Worm (Caenorhabditis elegans) whole organism, young adult: ENCODE results near the gene Y57G11C.8.

Experiments
- B0035.1 ChIP-seq: sonication (generic microtip); optimal IDR thresholded peaks from 2 replicates; lab custom pipeline; 2016; ENCODE audit warnings: missing genetic modification characterization, mild to moderate bottlenecking, missing compliant biosample characterization, missing genotype, missing genetic modification reagents
- F10E7.11 ChIP-seq: sonication (generic microtip); optimal IDR thresholded peaks from 2 replicates; lab custom pipeline; 2017; ENCODE audit warnings: mild to moderate bottlenecking, missing genetic modification characterization, moderate library complexity, missing compliant biosample characterization
- F33H1.4 ChIP-seq: fragments of 200-800 bp; sonication (Bioruptor generic); IDR thresholded peaks from 2 replicates; pipeline ENCODE4 v1.3.6; 2022; ENCODE audit warnings: missing genetic modification reagents, missing genetic modification characterization, missing compliant biosample characterization
- T26A5.8 ChIP-seq: sonication (generic microtip); optimal IDR thresholded peaks from 2 replicates; lab custom pipeline; 2016; ENCODE audit warnings: missing genetic modification characterization, missing compliant biosample characterization
- Y53G8AR.9 ChIP-seq: fragments of 200-800 bp; sonication (Bioruptor generic); conservative IDR thresholded peaks from 2 replicates; pipeline ENCODE4 v1.3.6; 2022; ENCODE audit warnings: missing genetic modification reagents, missing genetic modification characterization, missing compliant biosample characterization
- ZK185.1 ChIP-seq: sonication (generic microtip); optimal IDR thresholded peaks from 2 replicates; lab custom pipeline; 2016; ENCODE audit warnings: mild to moderate bottlenecking, missing genetic modification characterization, missing compliant biosample characterization; ENCODE audit not compliant: poor library complexity, severe bottlenecking
- ama-1 ChIP-seq, 3 experiments: fragments of 150-350 bp in 1 of 3; sonication (generic microtip) in 2 of 3; optimal IDR thresholded peaks; 2 replicates each; lab custom pipeline; 2014 to 2018; ENCODE audit warnings: missing biosample characterization in 2 of 3, missing genetic modification characterization in 2 of 3, missing genetic modification reagents in 2 of 3
- athp-1 ChIP-seq: sonication (generic microtip); optimal IDR thresholded peaks from 2 replicates; lab custom pipeline; 2017; ENCODE audit warnings: mild to moderate bottlenecking, missing genetic modification characterization, missing compliant biosample characterization
- attf-6 ChIP-seq: fragments of 200-800 bp; sonication (Bioruptor generic); IDR thresholded peaks from 2 replicates; pipeline ENCODE4 v1.3.6; 2022; ENCODE audit warnings: missing genetic modification reagents, missing genetic modification characterization, missing compliant biosample characterization
- cebp-1 ChIP-seq, 2 experiments: fragments of 200-800 bp in 1 of 2; sonication (Bioruptor generic) in 1 of 2; sonication (generic microtip) in 1 of 2; IDR thresholded peaks in 1 of 2; optimal IDR thresholded peaks in 1 of 2; 2 replicates each; pipeline versions ENCODE4 v1.3.6 to Lab custom; 2017 to 2022; ENCODE audit warnings: missing compliant biosample characterization in 2 of 2, missing genetic modification characterization in 2 of 2, mild to moderate bottlenecking in 1 of 2, missing genetic modification reagents in 1 of 2, moderate library complexity in 1 of 2
- ceh-100 ChIP-seq: fragments of 200-800 bp; sonication (Bioruptor generic); IDR thresholded peaks from 2 replicates; pipeline ENCODE4 v1.3.6; 2022; ENCODE audit warnings: missing genetic modification reagents, missing genetic modification characterization, missing compliant biosample characterization
- ceh-58 ChIP-seq: fragments of 200-800 bp; sonication (Bioruptor generic); IDR thresholded peaks from 2 replicates; pipeline ENCODE4 v1.3.6; 2022; ENCODE audit warnings: missing genetic modification characterization, missing compliant biosample characterization
- ceh-91 ChIP-seq: fragments of 200-800 bp; sonication (Bioruptor generic); IDR thresholded peaks from 2 replicates; pipeline ENCODE4 v1.3.6; 2022; ENCODE audit warnings: missing genetic modification reagents, missing genetic modification characterization, missing compliant biosample characterization
- die-1 ChIP-seq: sonication (generic microtip); optimal IDR thresholded peaks from 2 replicates; lab custom pipeline; 2016; ENCODE audit warnings: missing genotype, mild to moderate bottlenecking, missing genetic modification characterization, missing compliant biosample characterization
- dpl-1 ChIP-seq: fragments of 150-350 bp; optimal IDR thresholded peaks from 2 replicates; lab custom pipeline; 2014; ENCODE audit warnings: missing biosample characterization, missing genetic modification reagents, missing genetic modification characterization
- egrh-3 ChIP-seq: fragments of 200-800 bp; sonication (Bioruptor generic); IDR thresholded peaks from 2 replicates; pipeline ENCODE4 v1.3.6; 2022; ENCODE audit warnings: missing genetic modification reagents, missing genetic modification characterization, missing compliant biosample characterization
- him-1 ChIP-seq: sonication (generic microtip); optimal IDR thresholded peaks from 2 replicates; lab custom pipeline; 2016; ENCODE audit warnings: missing genotype, missing genetic modification reagents, missing genetic modification characterization, missing compliant biosample characterization
- hmg-1.2 ChIP-seq: fragments of 200-800 bp; sonication (Bioruptor generic); IDR thresholded peaks from 2 replicates; pipeline ENCODE4 v1.3.6; 2022; ENCODE audit warnings: missing genetic modification reagents, missing genetic modification characterization, missing compliant biosample characterization
- hrde-1 ChIP-seq: sonication (generic microtip); optimal IDR thresholded peaks from 2 replicates; lab custom pipeline; 2016; ENCODE audit warnings: missing genetic modification characterization, mild to moderate bottlenecking, missing compliant biosample characterization, moderate library complexity, missing genotype, missing genetic modification reagents, borderline replicate concordance
- lag-1 ChIP-seq: fragments of 200-800 bp; sonication (Bioruptor generic); IDR thresholded peaks from 2 replicates; pipeline ENCODE4 v1.3.6; 2022; ENCODE audit warnings: missing genetic modification reagents, missing genetic modification characterization, missing compliant biosample characterization
- let-607 ChIP-seq, 2 experiments: fragments of 200-800 bp in 1 of 2; sonication (Bioruptor generic) in 1 of 2; sonication (generic microtip) in 1 of 2; optimal IDR thresholded peaks; 2 replicates each; lab custom pipeline; 2016 to 2018; ENCODE audit warnings: mild to moderate bottlenecking in 2 of 2, missing compliant biosample characterization in 2 of 2, missing genetic modification characterization in 2 of 2, moderate library complexity in 2 of 2, missing genotype in 1 of 2
- lin-35 ChIP-seq, 3 experiments: fragments of 150-350 bp in 2 of 3; sonication (generic microtip) in 1 of 3; optimal IDR thresholded peaks; 2 replicates each; lab custom pipeline; 2014 to 2018; ENCODE audit warnings: missing biosample characterization in 3 of 3, missing genetic modification characterization in 3 of 3, missing genetic modification reagents in 3 of 3
- lin-40 ChIP-seq: sonication (generic microtip); optimal IDR thresholded peaks from 2 replicates; lab custom pipeline; 2016; ENCODE audit warnings: missing genetic modification characterization, mild to moderate bottlenecking, missing compliant biosample characterization, missing genotype, missing genetic modification reagents
- lin-54 ChIP-seq: fragments of 200-800 bp; sonication (Bioruptor generic); optimal IDR thresholded peaks from 2 replicates; lab custom pipeline; 2018; ENCODE audit warnings: mild to moderate bottlenecking, missing genetic modification characterization, missing compliant biosample characterization
- madf-10 ChIP-seq: sonication (generic microtip); optimal IDR thresholded peaks from 2 replicates; lab custom pipeline; 2016; ENCODE audit warnings: mild to moderate bottlenecking, missing genetic modification characterization, missing compliant biosample characterization
- mcd-1 ChIP-seq: fragments of 200-800 bp; sonication (Bioruptor generic); IDR thresholded peaks from 2 replicates; pipeline ENCODE4 v1.3.6; 2022; ENCODE audit warnings: missing genetic modification reagents, missing genetic modification characterization, missing compliant biosample characterization
- nfyb-1 ChIP-seq: fragments of 200-800 bp; sonication (Bioruptor generic); IDR thresholded peaks from 2 replicates; pipeline ENCODE4 v1.3.6; 2022; ENCODE audit warnings: missing genetic modification reagents, missing genetic modification characterization, missing compliant biosample characterization
- nhr-80 ChIP-seq: sonication (generic microtip); optimal IDR thresholded peaks from 2 replicates; lab custom pipeline; 2016; ENCODE audit warnings: missing genetic modification characterization, missing compliant biosample characterization
- nhr-90 ChIP-seq: sonication (generic microtip); optimal IDR thresholded peaks from 2 replicates; lab custom pipeline; 2016; ENCODE audit warnings: missing genotype, mild to moderate bottlenecking, missing genetic modification characterization, missing compliant biosample characterization
- pbrm-1 ChIP-seq: fragments of 200-800 bp; sonication (Bioruptor generic); IDR thresholded peaks from 2 replicates; pipeline ENCODE4 v1.3.6; 2022; ENCODE audit warnings: missing genetic modification reagents, missing genetic modification characterization, missing compliant biosample characterization
- snpc-3.4 ChIP-seq: sonication (generic microtip); optimal IDR thresholded peaks from 2 replicates; lab custom pipeline; 2017; ENCODE audit warnings: missing genetic modification characterization, mild to moderate bottlenecking, missing compliant biosample characterization, antibody characterized with exemption, moderate library complexity, missing genotype, missing genetic modification reagents
- snpc-4 ChIP-seq, 5 experiments: fragments of 150-350 bp in 1 of 5; sonication (generic microtip) in 4 of 5; optimal IDR thresholded peaks; 2 replicates each; lab custom pipeline; 2014 to 2018; ENCODE audit warnings: missing genetic modification characterization in 5 of 5, missing biosample characterization in 3 of 5, antibody characterized with exemption in 2 of 5, mild to moderate bottlenecking in 2 of 5, missing compliant biosample characterization in 2 of 5, missing genotype in 2 of 5, moderate library complexity in 2 of 5, missing genetic modification reagents in 1 of 5
- tbp1 ChIP-seq: fragments of 200-800 bp; sonication (Bioruptor generic); optimal IDR thresholded peaks from 2 replicates; lab custom pipeline; 2018; ENCODE audit warnings: mild to moderate bottlenecking, missing genetic modification characterization, missing compliant biosample characterization
- tlf-1 ChIP-seq: fragments of 200-800 bp; sonication (Bioruptor generic); optimal IDR thresholded peaks from 2 replicates; lab custom pipeline; 2018; ENCODE audit warnings: mild to moderate bottlenecking, missing genetic modification characterization, missing compliant biosample characterization
- ztf-18 ChIP-seq: sonication (generic microtip); optimal IDR thresholded peaks from 2 replicates; lab custom pipeline; 2016; ENCODE audit warnings: missing genotype, mild to moderate bottlenecking, missing genetic modification characterization, missing compliant biosample characterization
- ztf-25 ChIP-seq: fragments of 200-800 bp; sonication (Bioruptor generic); IDR thresholded peaks from 2 replicates; pipeline ENCODE4 v1.3.6; 2022; ENCODE audit warnings: missing genetic modification reagents, missing genetic modification characterization, missing compliant biosample characterization

The Y57G11C.8 gene

DNA sequence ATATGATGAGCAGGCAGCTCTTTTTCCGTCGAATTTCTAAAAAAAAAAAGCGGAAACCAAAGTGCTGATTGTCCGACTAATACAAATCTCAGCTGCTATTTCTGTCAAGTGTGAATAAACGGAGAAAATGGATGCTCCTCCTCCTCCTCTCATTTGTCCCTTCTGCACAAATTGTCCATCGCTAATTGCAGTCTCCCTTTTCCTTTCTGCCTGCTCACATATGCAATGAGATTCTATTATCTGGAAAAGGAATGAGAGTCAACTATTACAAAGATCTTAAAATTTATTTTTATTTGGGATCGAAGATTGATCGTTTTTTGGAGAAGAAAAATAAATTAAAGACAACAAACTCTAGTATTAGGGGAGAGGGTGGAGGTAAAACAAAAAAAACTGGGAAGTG lies 40.6 kb downstream of the Y57G11C.8 start:
- TF ChIP-seq T26A5.8 (tag; lab: Kevin White, UChicago) (no peak), athp-1 (tag; lab: Kevin White, UChicago) (no peak), tbp1 (peak; percentile 41), hmg-1.2 (GFP tag; lab: Robert Waterston, UW) (peak; percentile 24; the same call in 1 of the 2 replicates), B0035.1 (tag; lab: Kevin White, UChicago) (peak; percentile 47), cebp-1 (GFP tag; IDR thresholded peaks at IDR 0.05; lab: Robert Waterston, UW) (no peak), cebp-1 (tag; optimal IDR thresholded peaks at IDR 0.05; lab: Kevin White, UChicago) (no peak), ZK185.1 (peak; percentile 41), nhr-90 (peak; percentile 34), lin-40 (tag; lab: Kevin White, UChicago) (peak; percentile 41), lin-35 (GFP tag; optimal IDR thresholded peaks at IDR 0.05; lab: Kevin White, UChicago) (peak in 1 of 3 experiments; percentile 29), tlf-1 (peak; percentile 76), F33H1.4 (GFP tag; lab: Robert Waterston, UW) (peak; percentile 33; the same call in 1 of the 2 replicates), attf-6 (GFP tag; lab: Robert Waterston, UW) (peak; percentile 95), snpc-3.4 (tag; lab: Kevin White, UChicago) (peak; percentile 48), dpl-1 (GFP tag; lab: Kevin White, UChicago) (no peak), ama-1 (optimal IDR thresholded peaks at IDR 0.05; lab: Kevin White, UChicago) (peak; percentile 6), ama-1 (GFP tag; optimal IDR thresholded peaks at IDR 0.05; lab: Kevin White, UChicago) (peak; percentile 13 to 39), ceh-91 (no peak), nfyb-1 (no peak), lin-54 (GFP tag; lab: Kevin White, UChicago) (peak; percentile 60), ztf-18 (tag; lab: Kevin White, UChicago) (peak; percentile 49), nhr-80 (tag; lab: Kevin White, UChicago) (peak; percentile 40), snpc-4 (GFP tag; optimal IDR thresholded peaks at IDR 0.05; lab: Kevin White, UChicago) (peak; percentile 72), snpc-4 (tag; optimal IDR thresholded peaks at IDR 0.05; lab: Kevin White, UChicago) (peak in 3 of 4 experiments; percentile 3 to 92 (median 52)), him-1 (peak; percentile 24), egrh-3 (GFP tag; lab: Robert Waterston, UW) (peak; percentile 8; the same call in 1 of the 2 replicates), lag-1 (GFP tag; lab: Robert Waterston, UW) (no peak), Y53G8AR.9 (GFP tag; lab: Robert Waterston, UW) (peak; percentile 87; the same call in 1 of the 2 replicates), let-607 (tag; optimal IDR thresholded peaks at IDR 0.05; lab: Kevin White, UChicago) (peak; percentile 32 to 82), F10E7.11 (tag; lab: Kevin White, UChicago) (peak; percentile 63), mcd-1 (peak; percentile 41), madf-10 (tag; lab: Kevin White, UChicago) (peak; percentile 76), hrde-1 (peak; percentile 23), die-1 (tag; lab: Kevin White, UChicago) (peak; percentile 52), ceh-100 (0 out of 2 replicates have a peak, but pooled peaks have one; percentile 13), pbrm-1 (peak; percentile 73), ztf-25 (GFP tag; lab: Robert Waterston, UW) (no peak)

DNA sequence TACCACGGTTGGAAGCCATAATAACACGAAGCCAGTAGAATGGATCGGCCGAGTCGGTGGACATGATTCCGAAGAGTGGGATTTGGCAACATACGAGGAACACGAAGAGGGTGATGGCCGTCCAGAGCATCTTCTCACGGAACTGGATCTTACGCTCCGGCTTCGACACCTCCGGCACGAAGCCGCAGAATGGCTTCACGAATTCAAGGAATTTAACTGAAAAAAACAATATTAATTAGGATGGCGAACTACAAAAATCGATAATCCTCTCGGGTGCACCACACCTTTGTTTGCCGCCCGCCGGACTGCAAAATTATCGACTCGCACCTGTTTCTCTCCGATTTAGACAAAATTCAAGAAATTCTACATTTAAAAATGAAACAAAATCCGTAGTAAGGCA lies 42.6 kb downstream of the Y57G11C.8 start:
- TF ChIP-seq mcd-1 (peak; percentile 13; the same call in 1 of the 2 replicates), attf-6 (GFP tag; lab: Robert Waterston, UW) (0 out of 2 replicates have a peak, but pooled peaks have one; percentile 32), ceh-58 (GFP tag; lab: Robert Waterston, UW) (no peak), pbrm-1 (0 out of 2 replicates have a peak, but pooled peaks have one; percentile 23)
